Fruit fly (Drosophila melanogaster) S2 (cell line): Measurements from ENCODE around the gene gammaCOP.

Experiments
- CG8478 ChIP-seq: fragments of >200 bp; optimal IDR thresholded peaks from 2 replicates; lab custom pipeline; 2018
- CTCF ChIP-seq, 2 experiments: fragments of >200 bp; optimal IDR thresholded peaks; 2 replicates each; lab custom pipeline; 2018

DNA sequence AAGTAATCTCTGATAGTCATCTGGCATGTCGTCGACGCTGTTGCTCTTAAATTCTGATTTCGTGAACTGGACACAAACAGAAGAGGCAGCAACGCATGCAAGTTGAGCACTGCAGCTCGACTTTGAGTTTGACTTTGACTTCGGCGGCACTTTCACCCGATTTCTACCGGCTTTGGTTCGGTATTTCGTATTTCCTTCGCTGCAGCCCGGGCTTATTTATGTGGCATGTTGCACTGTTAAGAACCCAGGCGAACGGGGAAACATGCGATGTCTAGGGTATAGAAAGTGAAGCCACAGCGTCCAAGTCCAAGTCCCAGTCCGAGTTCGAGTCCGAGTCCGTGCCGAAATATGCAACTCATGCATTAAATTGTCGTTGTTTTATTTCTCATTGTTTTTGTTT is 7.8 kb upstream of the gammaCOP start:
- TF ChIP-seq CG8478 (lab: Kevin White, UChicago) (no peak), CTCF (optimal IDR thresholded peaks at IDR 0.05; lab: Kevin White, UChicago) (no peak)
